Worm (Caenorhabditis elegans) whole organism, late embryonic: ENCODE results near the gene tbx-7.

ENCODE experiments used
- C08G9.2 ChIP-seq: sonication (generic microtip); optimal IDR thresholded peaks from 2 replicates; lab custom pipeline; 2016; ENCODE audit warnings: mild to moderate bottlenecking, missing genetic modification characterization, moderate library complexity, missing compliant biosample characterization
- F13H6.1 ChIP-seq: sonication (generic microtip); optimal IDR thresholded peaks from 2 replicates; lab custom pipeline; 2016; ENCODE audit warnings: missing genetic modification characterization, missing compliant biosample characterization
- K02D7.2 ChIP-seq: sonication (generic microtip); optimal IDR thresholded peaks from 2 replicates; lab custom pipeline; 2017; ENCODE audit warnings: mild to moderate bottlenecking, missing genetic modification characterization, missing compliant biosample characterization
- ceh-14 ChIP-seq: sonication (generic microtip); optimal IDR thresholded peaks from 2 replicates; lab custom pipeline; 2016; ENCODE audit warnings: missing genotype, missing genetic modification characterization, missing compliant biosample characterization
- ceh-18 ChIP-seq: sonication (generic microtip); optimal IDR thresholded peaks from 2 replicates; lab custom pipeline; 2016; ENCODE audit warnings: missing genetic modification characterization, missing compliant biosample characterization
- ceh-2 ChIP-seq: sonication (generic microtip); optimal IDR thresholded peaks from 2 replicates; lab custom pipeline; 2016; ENCODE audit warnings: missing genotype, missing genetic modification characterization, missing compliant biosample characterization
- ceh-31 ChIP-seq: sonication (generic microtip); optimal IDR thresholded peaks from 2 replicates; lab custom pipeline; 2016; ENCODE audit warnings: missing genetic modification characterization, missing compliant biosample characterization
- ceh-34 ChIP-seq: sonication (generic microtip); optimal IDR thresholded peaks from 2 replicates; lab custom pipeline; 2016; ENCODE audit warnings: mild to moderate bottlenecking, missing genetic modification characterization, missing compliant biosample characterization
- ceh-45 ChIP-seq: fragments of 200-800 bp; sonication (Bioruptor generic); IDR thresholded peaks from 2 replicates; pipeline ENCODE4 v1.3.6; 2022; ENCODE audit warnings: missing genetic modification reagents, missing genetic modification characterization, missing compliant biosample characterization
- ceh-9 ChIP-seq: sonication (generic microtip); optimal IDR thresholded peaks from 2 replicates; lab custom pipeline; 2016; ENCODE audit warnings: mild to moderate bottlenecking, missing genetic modification characterization, inconsistent platforms, missing compliant biosample characterization
- che-1 ChIP-seq: sonication (generic microtip); optimal IDR thresholded peaks from 2 replicates; lab custom pipeline; 2016; ENCODE audit warnings: mild to moderate bottlenecking, missing genetic modification characterization, missing compliant biosample characterization
- dve-1 ChIP-seq: sonication (generic microtip); optimal IDR thresholded peaks from 2 replicates; lab custom pipeline; 2017; ENCODE audit warnings: antibody characterized with exemption, mild to moderate bottlenecking, missing genetic modification characterization, missing compliant biosample characterization
- ets-4 ChIP-seq: sonication (generic microtip); optimal IDR thresholded peaks from 2 replicates; lab custom pipeline; 2016; ENCODE audit warnings: missing genetic modification characterization, missing compliant biosample characterization
- fax-1 ChIP-seq: sonication (generic microtip); optimal IDR thresholded peaks from 2 replicates; lab custom pipeline; 2016; ENCODE audit warnings: missing genotype, missing genetic modification characterization, missing compliant biosample characterization
- fkh-10 ChIP-seq: fragments of 150-350 bp; optimal IDR thresholded peaks from 2 replicates; lab custom pipeline; 2014; ENCODE audit warnings: missing biosample characterization, missing genetic modification reagents, missing genetic modification characterization
- gmeb-2 ChIP-seq: sonication (generic microtip); optimal IDR thresholded peaks from 2 replicates; lab custom pipeline; 2016; ENCODE audit warnings: missing genetic modification characterization, inconsistent platforms, missing compliant biosample characterization
- hlh-6 ChIP-seq: sonication (generic microtip); optimal IDR thresholded peaks from 2 replicates; lab custom pipeline; 2016; ENCODE audit warnings: missing genotype, missing genetic modification characterization, missing compliant biosample characterization
- hlh-8 ChIP-seq: sonication (generic microtip); optimal IDR thresholded peaks from 2 replicates; lab custom pipeline; 2016; ENCODE audit warnings: missing genotype, missing genetic modification characterization, missing compliant biosample characterization
- lim-6 ChIP-seq: sonication (generic microtip); optimal IDR thresholded peaks from 2 replicates; lab custom pipeline; 2016; ENCODE audit warnings: missing genetic modification characterization, missing compliant biosample characterization
- mec-3 ChIP-seq: sonication (generic microtip); optimal IDR thresholded peaks from 2 replicates; lab custom pipeline; 2016; ENCODE audit warnings: borderline replicate concordance, missing genetic modification characterization, missing compliant biosample characterization
- nhr-232 ChIP-seq: sonication (generic microtip); optimal IDR thresholded peaks from 2 replicates; lab custom pipeline; 2016; ENCODE audit warnings: missing genetic modification characterization, missing compliant biosample characterization
- odd-2 ChIP-seq: sonication (generic microtip); optimal IDR thresholded peaks from 2 replicates; lab custom pipeline; 2017; ENCODE audit warnings: antibody characterized with exemption, mild to moderate bottlenecking, missing genetic modification characterization, missing compliant biosample characterization
- pag-3 ChIP-seq: sonication (generic microtip); optimal IDR thresholded peaks from 2 replicates; lab custom pipeline; 2016; ENCODE audit warnings: missing compliant biosample characterization, missing genetic modification characterization, borderline replicate concordance
- pax-1 ChIP-seq: fragments of 150-350 bp; optimal IDR thresholded peaks from 2 replicates; lab custom pipeline; 2014; ENCODE audit warnings: missing biosample characterization, missing genetic modification characterization
- pha-4 ChIP-seq: fragments of 150-350 bp; optimal IDR thresholded peaks from 2 replicates; lab custom pipeline; 2018; ENCODE audit warnings: missing biosample characterization, missing genetic modification reagents, missing genetic modification characterization
- ref-2 ChIP-seq: sonication (generic microtip); optimal IDR thresholded peaks from 2 replicates; lab custom pipeline; 2016; ENCODE audit warnings: missing genetic modification characterization, missing compliant biosample characterization
- rnt-1 ChIP-seq: sonication (generic microtip); optimal IDR thresholded peaks from 2 replicates; lab custom pipeline; 2016; ENCODE audit warnings: missing genetic modification characterization, missing compliant biosample characterization
- sdc-2 ChIP-seq: sonication (generic microtip); optimal IDR thresholded peaks from 2 replicates; lab custom pipeline; 2016; ENCODE audit warnings: missing genotype, missing genetic modification characterization, missing compliant biosample characterization
- sox-4 ChIP-seq: sonication (generic microtip); optimal IDR thresholded peaks from 2 replicates; lab custom pipeline; 2017; ENCODE audit warnings: mild to moderate bottlenecking, missing genetic modification characterization, inconsistent platforms, missing compliant biosample characterization
- tbx-2 ChIP-seq: sonication (generic microtip); optimal IDR thresholded peaks from 2 replicates; lab custom pipeline; 2016; ENCODE audit warnings: missing genetic modification characterization, missing compliant biosample characterization
- unc-42 ChIP-seq: sonication (generic microtip); optimal IDR thresholded peaks from 2 replicates; lab custom pipeline; 2016; ENCODE audit warnings: missing genotype, missing genetic modification characterization, missing compliant biosample characterization
- unc-55 ChIP-seq: sonication (generic microtip); optimal IDR thresholded peaks from 2 replicates; lab custom pipeline; 2017; ENCODE audit warnings: missing biosample characterization, missing genetic modification reagents, missing genetic modification characterization
- unc-86 ChIP-seq: sonication (generic microtip); optimal IDR thresholded peaks from 2 replicates; lab custom pipeline; 2016; ENCODE audit warnings: missing genetic modification characterization, missing compliant biosample characterization
- zip-5 ChIP-seq: sonication (generic microtip); optimal IDR thresholded peaks from 2 replicates; lab custom pipeline; 2016; ENCODE audit warnings: missing genetic modification characterization, missing compliant biosample characterization

tbx-7 gene

DNA sequence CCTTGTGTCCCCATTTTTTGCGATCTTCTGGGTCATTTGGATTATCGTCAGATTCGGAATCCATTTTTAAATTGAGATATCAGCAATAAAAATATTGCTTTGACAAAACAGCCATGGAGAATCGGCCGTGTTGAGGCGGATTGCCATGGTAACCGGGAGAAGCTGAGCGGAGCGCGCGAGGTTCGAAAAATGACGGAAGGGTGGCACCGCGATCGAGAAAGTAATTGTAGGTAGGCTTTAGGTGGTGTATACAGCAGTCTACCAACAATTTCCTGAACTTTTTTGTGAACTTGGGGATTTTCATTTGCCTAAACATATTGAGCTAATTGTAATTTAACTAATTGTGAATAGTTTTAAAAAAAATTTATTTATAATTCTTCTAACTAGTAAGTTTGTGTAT is 11.0 kb upstream of the tbx-7 start, which contains the start of gene ift-139:
TSS of gene ift-139 (minus strand) at position 101 of the 400 bp plus-strand sequence.
- no peak for TF ChIP-seq unc-86 (tag; lab: Kevin White, UChicago)
- no peak for TF ChIP-seq nhr-232 (tag; lab: Kevin White, UChicago)
- no peak for TF ChIP-seq ceh-45
- no peak for TF ChIP-seq K02D7.2 (tag; lab: Kevin White, UChicago)
- no peak for TF ChIP-seq dve-1
- no peak for TF ChIP-seq ceh-9
- TF ChIP-seq fkh-10: no peak
- TF ChIP-seq mec-3 (tag; lab: Kevin White, UChicago): no peak

DNA sequence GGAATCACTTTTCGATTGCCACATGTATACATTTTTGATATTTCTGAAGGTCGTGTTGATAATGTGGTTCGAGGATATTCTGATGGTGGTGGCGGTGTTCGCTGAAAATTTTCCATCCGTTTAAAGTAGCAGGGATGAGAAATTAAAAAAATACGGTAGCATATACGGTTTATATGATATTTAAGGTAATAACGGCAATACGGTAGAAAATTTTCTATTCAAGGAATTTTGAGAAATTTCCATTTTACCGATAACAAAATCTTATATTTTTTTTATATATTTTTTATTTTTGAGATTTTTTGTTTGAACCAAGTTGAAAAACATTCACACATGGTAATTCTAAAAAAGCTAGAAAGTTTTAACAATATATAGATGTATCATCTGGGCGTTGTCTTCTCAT is 2.2 kb upstream of the tbx-7 start, which contains the start of gene ZK328.6:
TSS of gene ZK328.6 (minus strand) at position 101 of the 400 bp plus-strand sequence.
- TF ChIP-seq sox-4 (tag; lab: Kevin White, UChicago): no peak
- no peak for TF ChIP-seq odd-2 (tag; lab: Kevin White, UChicago)
- no peak for TF ChIP-seq F13H6.1 (tag; lab: Kevin White, UChicago)
- TF ChIP-seq ceh-14 (tag; lab: Kevin White, UChicago): no peak
- no peak for TF ChIP-seq ceh-18 (tag; lab: Kevin White, UChicago)
- no peak for TF ChIP-seq ceh-9
- TF ChIP-seq sdc-2: no peak
- TF ChIP-seq pha-4 (tag; lab: Kevin White, UChicago): no peak
- TF ChIP-seq pag-3 (tag; lab: Kevin White, UChicago): no peak
- no peak for TF ChIP-seq gmeb-2 (tag; lab: Kevin White, UChicago)
- TF ChIP-seq fax-1 (tag; lab: Kevin White, UChicago): no peak
- no peak for TF ChIP-seq che-1 (tag; lab: Kevin White, UChicago)
- no peak for TF ChIP-seq ceh-34
- TF ChIP-seq hlh-6: no peak

DNA sequence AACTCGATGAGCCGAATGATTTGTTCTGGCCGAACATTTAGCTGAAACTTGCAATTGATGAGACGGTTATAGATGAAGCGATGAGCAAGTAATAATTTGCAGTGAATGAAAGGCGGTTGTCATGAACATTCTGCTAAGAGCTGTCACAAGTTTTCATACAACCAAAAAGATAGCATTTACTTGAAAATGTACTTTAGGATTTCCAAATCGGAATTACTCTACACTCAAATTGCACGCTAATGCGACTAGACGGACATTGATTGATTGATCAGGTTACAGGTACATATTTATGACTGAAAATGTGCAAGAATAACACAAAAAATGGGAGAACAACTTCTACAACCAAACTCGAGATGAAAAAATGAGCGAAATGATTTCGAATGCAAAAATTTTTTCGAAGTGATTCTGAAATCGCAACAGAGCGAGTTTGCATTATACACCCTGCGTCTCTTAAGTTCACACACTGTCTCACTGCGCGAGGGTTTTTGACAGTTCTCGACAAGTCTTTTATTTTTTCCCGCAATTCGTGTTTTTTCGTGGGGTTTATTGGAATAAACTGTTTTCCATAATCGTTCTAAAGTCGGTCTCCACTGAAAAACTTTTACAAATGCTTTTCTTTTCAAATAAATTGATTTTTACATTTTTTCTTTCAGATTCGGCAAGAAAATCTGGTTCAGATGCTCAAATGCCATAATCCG is 8.7 kb downstream of the tbx-7 start, which contains the start of the genes npp-10 and cyk-3:
TSS of gene npp-10 (minus strand) at position 51 of the 698 bp plus-strand sequence.
TSS of gene cyk-3 (plus strand) at position 648 of the 698 bp plus-strand sequence.
- no peak for TF ChIP-seq pax-1 (tag; lab: Kevin White, UChicago)
- peak; percentile 64 for TF ChIP-seq unc-55

DNA sequence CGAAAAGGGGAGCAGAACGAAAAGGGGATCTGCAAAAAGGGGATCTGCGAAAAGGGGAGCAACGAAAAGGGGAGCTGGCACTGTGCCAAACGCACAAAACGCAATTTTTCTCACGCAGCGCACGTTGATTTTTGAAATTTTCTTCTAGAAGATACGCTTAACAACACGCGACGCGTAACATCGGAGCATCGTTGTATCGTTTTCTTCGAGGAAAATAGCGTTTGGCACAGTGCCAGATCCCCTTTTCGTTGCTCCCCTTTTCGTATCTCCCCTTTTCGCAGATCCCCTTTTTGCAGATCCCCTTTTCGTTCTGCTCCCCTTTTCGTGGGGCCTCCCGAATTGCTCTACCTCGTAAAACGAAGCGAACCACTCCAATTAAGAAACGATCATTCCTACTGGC is 15.3 kb downstream of the tbx-7 start:
- TF ChIP-seq ceh-2 (tag; lab: Kevin White, UChicago) (peak; percentile 43), ceh-14 (tag; lab: Kevin White, UChicago) (peak; percentile 86), ets-4 (tag; lab: Kevin White, UChicago) (peak; percentile 85), zip-5 (tag; lab: Kevin White, UChicago) (peak; percentile 3), tbx-2 (tag; lab: Kevin White, UChicago) (peak; percentile 76), unc-42 (tag; lab: Kevin White, UChicago) (peak; percentile 33), F13H6.1 (tag; lab: Kevin White, UChicago) (peak; percentile 50), rnt-1 (peak; percentile 48), C08G9.2 (tag; lab: Kevin White, UChicago) (peak; percentile 72), hlh-8 (tag; lab: Kevin White, UChicago) (peak; percentile 26), hlh-6 (peak; percentile 38), fax-1 (tag; lab: Kevin White, UChicago) (peak; percentile 62), ceh-18 (tag; lab: Kevin White, UChicago) (peak; percentile 13), ref-2 (peak; percentile 73), ceh-34 (peak; percentile 3), mec-3 (tag; lab: Kevin White, UChicago) (peak; percentile 63), ceh-31 (peak; percentile 93), lim-6 (tag; lab: Kevin White, UChicago) (peak; percentile 69)
